Worm (Caenorhabditis elegans): ENCODE data around the gene E04D5.4.
"Not testable (repeated sequence)": the region's sequence is repeated elsewhere in the genome, so short reads cannot be mapped to it uniquely, and the experiment has no call there.

E04D5.4 gene

DNA sequence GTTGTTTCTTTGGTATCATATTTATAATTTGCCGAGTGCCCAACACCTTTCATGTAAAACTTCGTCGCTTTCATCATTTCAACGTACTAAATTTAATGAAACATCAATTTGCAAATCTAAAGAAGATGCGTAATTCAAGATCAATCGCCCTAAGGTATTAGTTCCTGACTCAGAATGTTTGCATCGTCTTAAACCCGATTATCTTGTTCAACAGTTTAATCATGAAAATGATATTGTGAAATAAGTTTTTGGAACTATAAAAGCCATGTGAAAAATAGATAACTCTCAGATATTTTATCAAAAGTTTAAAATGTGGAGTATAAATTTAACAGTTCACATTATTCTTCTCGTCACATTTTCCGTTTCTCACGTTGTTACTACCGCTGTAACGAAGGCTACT lies at the start of gene E04D5.4:
Gene E04D5.4 (plus strand): TSS at position 301 of the 400 bp plus-strand sequence.
- TF ChIP-seq unc-62 (GFP tag; optimal IDR thresholded peaks at IDR 0.05): no peak

DNA sequence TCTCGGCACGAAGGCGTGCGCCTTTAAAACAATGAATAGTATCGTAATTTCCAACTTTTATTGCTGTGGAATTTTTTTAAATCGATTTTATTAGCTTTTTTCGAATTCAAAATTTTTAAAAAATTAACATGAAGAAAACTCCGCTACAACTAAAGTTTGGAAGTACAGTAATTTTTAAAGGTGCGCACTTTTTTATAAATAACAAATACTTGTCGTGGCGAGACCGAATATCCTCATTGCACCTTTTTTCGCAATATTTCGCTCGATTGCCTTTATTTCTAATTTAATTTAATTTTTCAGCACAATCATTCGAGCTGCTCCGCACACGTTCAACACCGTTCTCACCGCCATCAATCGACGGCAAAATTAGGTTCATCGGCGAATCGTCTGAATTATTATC lies 49.2 kb upstream of the E04D5.4 start, which contains the start of the genes T09F3.2 and T09F3.7:
Gene T09F3.2 (plus strand): TSS at position 301 of the 400 bp plus-strand sequence.
Gene T09F3.7 (plus strand): TSS at position 315 of the 400 bp plus-strand sequence.
- TF ChIP-seq unc-62 (GFP tag; optimal IDR thresholded peaks at IDR 0.05): no peak

DNA sequence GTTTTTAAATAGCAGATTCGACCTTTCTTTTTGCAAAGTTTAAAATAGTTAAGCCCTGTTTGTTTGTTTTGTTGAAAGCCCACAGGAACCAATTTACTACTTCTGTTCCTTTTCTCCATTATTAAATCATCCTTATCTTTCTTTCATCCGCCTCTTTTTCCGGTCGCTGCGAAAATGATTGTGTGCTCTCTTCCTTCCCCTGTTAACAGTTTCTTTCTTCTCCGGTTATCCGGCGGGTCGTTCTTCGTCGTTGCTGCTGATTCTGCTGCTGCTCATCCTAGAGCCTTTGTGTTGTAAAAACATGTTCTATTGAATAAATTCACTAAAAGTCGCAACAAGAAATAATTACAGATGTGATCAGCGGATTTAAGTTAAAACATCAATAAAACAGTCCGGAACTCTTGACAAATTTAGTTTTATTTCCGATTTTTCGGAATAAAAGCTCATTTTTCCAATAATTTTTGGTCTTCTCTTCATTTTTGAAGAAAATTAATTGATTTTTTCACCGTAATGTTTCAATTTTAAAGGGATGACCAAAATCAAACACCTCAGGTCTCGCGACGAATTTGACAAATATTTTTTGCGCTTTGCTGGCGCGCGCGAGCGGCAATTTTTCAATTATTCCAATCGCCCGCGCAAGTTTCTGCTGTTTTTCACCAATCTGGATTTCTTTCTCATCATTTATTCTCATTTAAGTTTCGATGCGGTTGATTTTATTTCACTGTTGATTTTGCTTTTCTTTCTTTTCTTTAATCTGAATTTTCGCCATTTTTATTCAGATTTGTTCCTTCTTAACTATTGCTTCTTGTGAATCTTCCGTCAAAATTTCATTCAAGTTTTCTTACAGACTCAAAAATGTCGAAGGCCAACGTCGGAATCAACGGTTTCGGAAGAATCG lies 46.5 kb upstream of the E04D5.4 start, which contains the start of gene gpd-1:
Gene gpd-1 (plus strand): TSS at position 848 of the 898 bp plus-strand sequence.
- no peak for TF ChIP-seq unc-62 (GFP tag; optimal IDR thresholded peaks at IDR 0.05)

DNA sequence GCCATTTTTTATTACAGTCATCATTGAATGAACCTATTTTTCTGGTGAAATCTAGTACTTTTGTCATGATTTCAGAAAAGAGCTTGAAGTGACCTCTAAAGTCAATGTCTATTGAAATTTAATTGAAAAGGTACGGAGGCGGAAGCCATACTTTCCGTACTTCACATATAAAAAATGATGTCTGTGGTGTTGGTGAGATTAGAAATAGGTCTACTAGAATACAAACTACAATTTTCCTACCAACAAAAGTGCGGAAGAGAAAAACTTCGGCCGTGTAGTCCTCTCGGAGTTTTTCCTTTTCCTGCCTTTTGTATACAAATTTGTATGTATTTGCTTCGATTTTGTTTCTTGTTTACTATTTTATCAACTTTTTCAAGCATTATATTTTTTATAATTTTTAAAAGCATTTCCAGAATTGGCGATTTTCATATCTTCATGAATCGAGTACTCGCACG lies 44.7 kb upstream of the E04D5.4 start, which contains the start of gene T09F3.4:
Gene T09F3.4 (plus strand): TSS at position 405 of the 455 bp plus-strand sequence.
- TF ChIP-seq unc-62 (GFP tag; optimal IDR thresholded peaks at IDR 0.05): no peak

DNA sequence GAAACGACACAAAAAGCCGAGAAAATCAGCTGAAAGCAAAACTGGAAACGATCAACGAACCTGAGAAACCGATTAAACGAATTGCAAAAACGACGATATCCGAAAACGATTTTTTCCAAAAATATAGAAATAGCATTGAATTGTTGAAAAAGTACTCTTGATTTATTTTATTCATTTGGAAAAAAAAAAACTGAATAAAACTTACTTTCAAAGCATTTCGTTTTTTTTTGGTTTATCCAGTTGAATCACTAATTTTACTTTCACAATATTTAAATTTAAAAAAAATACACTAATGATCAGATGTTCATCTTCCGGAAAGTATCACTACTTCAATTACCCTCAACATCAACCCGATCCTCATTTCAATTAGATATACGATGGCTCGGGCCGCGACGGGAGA lies 43.5 kb upstream of the E04D5.4 start, which contains the start of gene T09F3.5:
Gene T09F3.5 (plus strand): TSS at position 301 of the 400 bp plus-strand sequence.
- TF ChIP-seq unc-62 (GFP tag; optimal IDR thresholded peaks at IDR 0.05): no peak

DNA sequence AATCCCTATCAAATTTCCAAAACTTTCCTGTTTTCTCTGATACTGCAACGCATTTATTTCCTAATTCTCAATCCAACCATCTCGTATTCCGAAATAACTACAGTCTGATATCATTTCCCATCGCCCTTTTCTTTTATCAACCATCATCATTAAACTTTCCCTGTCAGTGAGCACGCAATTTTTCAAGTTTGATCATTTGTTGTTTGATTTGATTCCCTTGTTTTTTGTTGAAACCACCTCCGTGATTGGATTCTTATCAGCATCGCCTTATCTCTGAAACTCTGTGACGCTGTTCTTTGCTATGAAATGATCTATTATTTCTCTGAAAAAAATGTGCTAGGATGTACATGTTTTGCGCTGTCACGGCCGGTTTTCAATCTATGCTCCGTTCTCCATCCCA lies 37.1 kb upstream of the E04D5.4 start:
- no peak for TF ChIP-seq unc-62 (GFP tag; optimal IDR thresholded peaks at IDR 0.05)

DNA sequence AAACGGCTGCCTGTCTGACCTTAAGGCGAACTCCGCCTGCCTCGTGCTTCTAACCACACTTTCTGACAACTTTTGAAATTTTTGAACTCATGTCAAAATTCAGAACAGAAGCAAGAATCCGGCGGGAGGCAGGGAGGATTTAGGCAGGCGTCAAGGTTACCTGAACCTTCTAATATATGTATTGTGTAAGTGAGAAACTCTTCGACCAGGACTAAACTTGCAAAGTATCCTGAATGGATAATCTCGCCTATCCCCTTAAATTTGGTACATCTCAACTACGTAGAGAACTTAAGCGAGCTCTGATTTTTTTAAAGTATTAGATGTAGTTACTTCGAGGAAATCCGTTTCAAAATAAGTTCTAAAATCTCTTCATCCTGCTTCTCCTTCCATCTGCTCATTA lies 29.1 kb upstream of the E04D5.4 start, which contains the start of gene E04D5.5:
Gene E04D5.5 (plus strand): TSS at position 301 of the 400 bp plus-strand sequence.
- no peak for TF ChIP-seq unc-62 (GFP tag; optimal IDR thresholded peaks at IDR 0.05)

DNA sequence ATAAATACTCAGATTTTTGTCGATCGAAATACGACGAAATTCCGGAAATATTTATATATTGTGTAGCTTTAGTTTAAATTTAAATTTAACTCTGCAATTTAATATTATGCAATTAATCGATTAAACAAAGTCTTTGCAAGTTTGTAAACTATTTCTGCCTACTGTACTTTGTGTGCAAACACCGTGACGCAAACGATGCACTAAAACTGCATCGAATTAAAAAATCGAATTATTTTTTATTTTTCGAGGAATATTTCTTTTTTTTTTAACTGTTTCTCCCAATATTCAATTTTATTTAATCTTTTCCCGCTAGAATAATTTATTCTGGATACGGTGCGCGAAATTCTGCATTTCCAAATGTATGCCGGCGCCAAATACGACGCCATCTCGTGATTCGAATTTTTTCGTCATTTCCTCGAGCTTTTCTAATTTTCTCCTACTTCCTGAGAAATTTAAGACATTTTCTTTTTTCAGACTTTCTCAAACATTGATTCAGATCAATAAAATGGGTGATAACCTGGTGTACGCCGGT lies 23.7 kb upstream of the E04D5.4 start, which contains the start of gene eif-2A:
Gene eif-2A (plus strand): TSS at position 469 of the 532 bp plus-strand sequence.
- TF ChIP-seq unc-62 (GFP tag; optimal IDR thresholded peaks at IDR 0.05): no peak

DNA sequence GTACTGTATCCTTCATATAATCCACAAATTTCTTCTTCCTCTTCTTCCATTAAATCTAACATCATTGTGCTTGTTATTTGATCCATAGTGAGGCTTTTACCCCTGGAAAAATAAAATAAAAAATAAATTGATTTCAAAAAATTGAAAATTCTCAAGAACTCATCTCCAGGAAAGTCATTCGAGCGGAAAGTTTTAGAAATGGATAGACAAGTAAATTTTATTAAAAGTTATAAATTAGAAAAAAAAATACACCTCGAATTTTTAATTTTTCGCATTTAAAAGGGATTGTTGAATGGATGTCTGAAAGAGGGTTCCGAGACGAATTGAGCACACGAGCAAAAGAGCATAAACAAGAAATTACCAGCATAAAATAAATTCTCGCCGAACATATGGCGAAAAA lies 18.1 kb upstream of the E04D5.4 start, which contains the start of gene frpr-21:
Gene frpr-21 (minus strand): TSS at position 101 of the 400 bp plus-strand sequence.
- TF ChIP-seq unc-62 (GFP tag; optimal IDR thresholded peaks at IDR 0.05): no peak

DNA sequence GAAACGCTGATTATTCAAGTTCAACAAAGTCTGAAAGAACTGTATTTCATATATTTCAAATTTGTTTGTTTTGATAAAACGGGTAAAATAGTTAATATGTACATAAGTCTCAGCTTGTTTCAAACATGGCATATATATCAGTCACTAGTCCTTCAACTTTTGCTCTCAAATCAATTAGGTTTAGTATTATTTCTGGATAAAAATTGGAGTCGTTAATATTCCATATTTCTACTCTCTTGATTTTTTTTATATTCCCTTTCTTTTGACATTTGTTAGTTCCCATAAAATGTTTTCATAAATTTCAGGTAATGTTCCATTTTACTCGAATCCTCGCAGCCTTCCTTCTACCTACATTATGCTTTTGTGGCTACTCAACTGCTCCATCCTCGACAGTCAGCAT lies 4.2 kb upstream of the E04D5.4 start, which contains the start of gene cut-4:
Gene cut-4 (plus strand): TSS at position 301 of the 400 bp plus-strand sequence.
- TF ChIP-seq unc-62 (GFP tag; optimal IDR thresholded peaks at IDR 0.05): no peak

DNA sequence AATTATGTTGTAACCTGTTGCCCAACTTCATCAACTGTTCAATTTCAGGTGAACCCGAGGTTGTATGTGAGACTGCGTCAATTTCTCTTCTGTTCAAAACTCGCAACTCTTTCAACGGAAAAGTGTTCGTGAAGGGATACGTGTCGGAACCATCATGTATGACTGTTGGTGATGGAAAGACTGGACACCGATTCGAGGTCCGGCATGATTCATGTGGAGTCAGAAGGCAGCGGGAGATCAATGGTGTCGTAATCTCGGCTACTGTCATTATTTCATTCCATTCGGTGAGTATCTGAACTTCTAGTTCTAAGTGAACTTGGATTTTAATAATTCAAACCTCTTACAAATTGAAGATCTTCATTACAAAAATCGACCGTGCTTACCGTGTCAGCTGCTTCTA lies 2.2 kb upstream of the E04D5.4 start:
- TF ChIP-seq unc-62 (GFP tag; optimal IDR thresholded peaks at IDR 0.05): no peak

DNA sequence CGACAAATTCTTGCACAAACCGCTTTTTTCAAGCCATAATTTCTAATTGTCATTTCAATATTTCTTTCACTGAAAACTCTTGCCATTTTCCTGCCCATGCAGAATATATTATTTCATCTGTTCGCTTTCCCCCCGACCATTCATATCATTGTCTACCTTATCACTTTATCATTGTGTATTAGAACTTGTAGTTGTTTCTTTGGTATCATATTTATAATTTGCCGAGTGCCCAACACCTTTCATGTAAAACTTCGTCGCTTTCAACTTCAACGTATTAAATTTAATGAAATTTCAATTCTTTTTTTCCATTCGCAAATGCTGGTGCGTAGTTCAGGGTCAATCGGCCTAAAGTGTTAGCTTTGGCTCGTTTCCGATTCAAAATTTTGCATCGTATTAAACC lies 2.8 kb downstream of the E04D5.4 start, which contains the start of gene ZK673.1:
Gene ZK673.1 (plus strand): TSS at position 301 of the 400 bp plus-strand sequence.
- TF ChIP-seq unc-62 (GFP tag; optimal IDR thresholded peaks at IDR 0.05): not testable (repeated sequence)

DNA sequence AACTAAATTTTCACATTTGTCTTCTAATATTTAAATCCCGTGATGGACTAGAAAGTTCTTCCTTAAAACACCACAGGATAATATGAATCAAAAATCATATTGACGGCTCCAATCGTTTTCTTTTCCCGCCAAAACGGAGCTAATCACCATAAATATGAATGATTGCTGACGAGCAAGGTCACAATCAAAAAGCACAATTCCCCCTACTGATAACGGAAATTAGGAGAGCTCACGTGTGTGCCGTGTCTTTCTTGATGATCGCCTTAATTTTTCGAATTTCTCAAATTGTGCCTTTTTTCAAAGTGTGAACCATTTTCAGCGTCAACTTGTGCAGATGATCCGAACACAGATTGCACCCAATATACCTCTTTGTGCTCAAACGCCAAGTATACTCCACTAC lies 3.8 kb downstream of the E04D5.4 start:
- TF ChIP-seq unc-62 (GFP tag; optimal IDR thresholded peaks at IDR 0.05): no peak

DNA sequence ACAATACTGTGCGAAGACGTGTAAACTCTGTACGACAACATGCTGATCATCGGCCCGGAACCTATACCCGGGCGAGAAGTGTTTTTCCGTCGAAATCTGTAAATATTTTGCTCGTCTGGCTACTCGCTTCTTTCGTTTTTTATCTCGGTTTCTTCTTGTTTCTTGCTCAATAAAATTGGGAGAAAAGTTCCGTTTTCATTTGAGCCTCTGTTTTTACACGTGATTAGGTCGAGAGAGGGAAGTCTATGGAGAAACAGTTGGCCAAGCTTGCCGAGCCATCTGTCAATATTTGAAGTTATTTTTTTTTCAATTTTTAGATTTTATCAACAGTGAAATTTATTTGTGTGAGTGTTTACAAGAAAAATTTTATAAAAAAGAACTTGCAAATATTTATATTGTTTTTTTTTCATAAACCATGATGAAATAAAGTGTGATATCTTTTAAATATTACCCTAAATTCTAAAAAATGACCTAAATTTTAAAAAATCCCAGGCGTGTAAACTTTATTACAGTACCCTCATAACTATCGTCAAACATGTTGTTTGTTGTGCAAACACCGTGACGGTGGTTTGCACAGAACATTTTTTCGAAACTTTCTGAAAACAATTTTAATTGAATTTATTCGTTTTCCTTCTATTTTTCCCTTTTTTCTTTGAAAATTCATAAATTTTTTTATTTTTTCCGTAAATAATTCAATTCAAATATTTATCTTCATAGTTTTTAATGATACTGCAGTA lies 5.1 kb downstream of the E04D5.4 start:
- no peak for TF ChIP-seq unc-62 (GFP tag; optimal IDR thresholded peaks at IDR 0.05)

DNA sequence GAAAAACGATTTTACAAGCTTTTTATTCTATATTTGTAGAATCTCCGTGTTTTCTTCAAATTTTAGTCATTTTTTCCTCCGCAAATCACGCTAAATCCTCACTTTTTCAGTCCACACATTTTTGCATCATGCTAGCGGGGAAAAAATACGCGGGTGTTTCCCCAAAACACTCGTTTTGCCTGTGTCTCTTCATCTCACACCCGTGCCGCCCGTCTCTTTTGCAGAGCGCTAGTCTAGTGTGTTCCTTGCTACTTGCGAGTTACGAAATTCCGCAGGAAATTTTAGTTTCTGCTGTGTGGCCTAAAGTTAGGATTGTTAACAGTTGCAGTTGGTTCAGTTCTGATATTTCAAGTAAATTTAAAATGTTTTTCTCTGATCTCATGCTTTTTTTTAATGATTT lies 5.7 kb downstream of the E04D5.4 start:
- TF ChIP-seq unc-62 (GFP tag; optimal IDR thresholded peaks at IDR 0.05): no peak
